Worm (Caenorhabditis elegans) whole organism, L3 larva: ENCODE data around the gene T05G5.5.

ENCODE experiments used
- ZK546.5 ChIP-seq: sonication (generic microtip); optimal IDR thresholded peaks from 2 replicates; lab custom pipeline; 2017; ENCODE audit warnings: missing biosample characterization, missing genetic modification characterization
- ama-1 ChIP-seq: fragments of 150-350 bp; optimal IDR thresholded peaks from 2 replicates; lab custom pipeline; 2018
- ceh-28 ChIP-seq: fragments of 150-350 bp; optimal IDR thresholded peaks from 2 replicates; lab custom pipeline; 2014; ENCODE audit warnings: missing biosample characterization, missing genetic modification reagents, missing genetic modification characterization
- ceh-82 ChIP-seq: fragments of 150-350 bp; optimal IDR thresholded peaks from 2 replicates; lab custom pipeline; 2014; ENCODE audit warnings: missing biosample characterization, missing genetic modification characterization
- ceh-9 ChIP-seq: sonication (generic microtip); optimal IDR thresholded peaks from 2 replicates; lab custom pipeline; 2018; ENCODE audit warnings: missing biosample characterization, missing genetic modification characterization
- daf-12 ChIP-seq: fragments of 150-350 bp; optimal IDR thresholded peaks from 2 replicates; lab custom pipeline; 2014; ENCODE audit warnings: missing biosample characterization, missing genetic modification reagents, missing genetic modification characterization
- elt-1 ChIP-seq: fragments of 150-350 bp; optimal IDR thresholded peaks from 2 replicates; lab custom pipeline; 2014; ENCODE audit warnings: missing biosample characterization, missing genetic modification characterization
- elt-2 ChIP-seq: sonication (generic microtip); optimal IDR thresholded peaks from 2 replicates; lab custom pipeline; 2016; ENCODE audit warnings: missing genetic modification reagents, mild to moderate bottlenecking, missing genetic modification characterization, missing compliant biosample characterization
- elt-3 ChIP-seq, 3 experiments: fragments of 150-350 bp in 1 of 3; sonication (generic microtip) in 2 of 3; optimal IDR thresholded peaks; 2 replicates in 2 of 3; 4 replicates in 1 of 3; lab custom pipeline; 2014 to 2017; ENCODE audit warnings: missing biosample characterization in 3 of 3, missing genetic modification characterization in 3 of 3
- eor-1 ChIP-seq, 2 experiments: fragments of 150-350 bp; optimal IDR thresholded peaks; 2 replicates each; lab custom pipeline; 2014 to 2018; ENCODE audit warnings: missing biosample characterization in 2 of 2, missing genetic modification characterization in 2 of 2
- fkh-10 ChIP-seq: sonication (generic microtip); optimal IDR thresholded peaks from 2 replicates; lab custom pipeline; 2017; ENCODE audit warnings: missing biosample characterization, missing genetic modification reagents, missing genetic modification characterization
- fkh-2 ChIP-seq: fragments of 150-350 bp; optimal IDR thresholded peaks from 2 replicates; lab custom pipeline; 2014; ENCODE audit warnings: missing biosample characterization, missing genetic modification reagents, missing genetic modification characterization
- hmg-11 ChIP-seq: sonication (generic microtip); optimal IDR thresholded peaks from 2 replicates; lab custom pipeline; 2016; ENCODE audit warnings: missing genetic modification characterization, missing compliant biosample characterization
- jun-1 ChIP-seq: fragments of 150-350 bp; optimal IDR thresholded peaks from 2 replicates; lab custom pipeline; 2014; ENCODE audit warnings: missing biosample characterization, missing genetic modification reagents, missing genetic modification characterization
- lin-15B ChIP-seq: fragments of 150-350 bp; optimal IDR thresholded peaks from 2 replicates; lab custom pipeline; 2014; ENCODE audit warnings: missing biosample characterization, missing genetic modification characterization
- lin-39 ChIP-seq: fragments of 150-350 bp; optimal IDR thresholded peaks from 2 replicates; lab custom pipeline; 2018; ENCODE audit warnings: missing biosample characterization, missing genetic modification reagents, missing genetic modification characterization
- lsy-12 ChIP-seq: sonication (generic microtip); optimal IDR thresholded peaks from 2 replicates; lab custom pipeline; 2016; ENCODE audit warnings: mild to moderate bottlenecking, missing genetic modification characterization, missing compliant biosample characterization
- mdl-1 ChIP-seq: fragments of 150-350 bp; optimal IDR thresholded peaks from 2 replicates; lab custom pipeline; 2014; ENCODE audit warnings: missing biosample characterization, missing genetic modification characterization
- mml-1 ChIP-seq: fragments of 150-350 bp; sonication (generic microtip); optimal IDR thresholded peaks from 3 replicates; lab custom pipeline; 2014; ENCODE audit warnings: missing biosample characterization, missing genetic modification characterization
- nfya-1 ChIP-seq: sonication (generic microtip); optimal IDR thresholded peaks from 2 replicates; lab custom pipeline; 2017; ENCODE audit warnings: missing genetic modification characterization, mild to moderate bottlenecking, missing compliant biosample characterization, antibody characterized with exemption, moderate library complexity; ENCODE audit not compliant: insufficient read depth
- nhr-11 ChIP-seq: fragments of 150-350 bp; optimal IDR thresholded peaks from 2 replicates; lab custom pipeline; 2014; ENCODE audit warnings: missing biosample characterization, missing genetic modification characterization
- nhr-12 ChIP-seq: fragments of 150-350 bp; optimal IDR thresholded peaks from 2 replicates; lab custom pipeline; 2014; ENCODE audit warnings: missing biosample characterization, missing genetic modification characterization
- nhr-23 ChIP-seq: fragments of 150-350 bp; optimal IDR thresholded peaks from 2 replicates; lab custom pipeline; 2014; ENCODE audit warnings: missing biosample characterization, missing genetic modification reagents, missing genetic modification characterization
- nhr-237 ChIP-seq: fragments of 150-350 bp; optimal IDR thresholded peaks from 2 replicates; lab custom pipeline; 2014; ENCODE audit warnings: missing biosample characterization, missing genetic modification characterization
- nhr-25 ChIP-seq: sonication (generic microtip); optimal IDR thresholded peaks from 2 replicates; lab custom pipeline; 2017; ENCODE audit warnings: missing biosample characterization, missing genetic modification characterization
- nhr-28 ChIP-seq: fragments of 150-350 bp; optimal IDR thresholded peaks from 2 replicates; lab custom pipeline; 2014; ENCODE audit warnings: missing biosample characterization, missing genetic modification characterization
- nhr-43 ChIP-seq: sonication (generic microtip); optimal IDR thresholded peaks from 2 replicates; lab custom pipeline; 2016; ENCODE audit warnings: mild to moderate bottlenecking, missing genetic modification characterization, missing compliant biosample characterization; ENCODE audit not compliant: poor library complexity, severe bottlenecking
- nhr-77 ChIP-seq: fragments of 150-350 bp; optimal IDR thresholded peaks from 2 replicates; lab custom pipeline; 2014; ENCODE audit warnings: missing biosample characterization, missing genetic modification characterization
- pha-4 ChIP-seq: fragments of 150-350 bp; optimal IDR thresholded peaks from 2 replicates; lab custom pipeline; 2014; ENCODE audit warnings: missing biosample characterization, missing genetic modification reagents, missing genetic modification characterization
- pqm-1 ChIP-seq: fragments of 150-350 bp; optimal IDR thresholded peaks from 2 replicates; lab custom pipeline; 2017; ENCODE audit warnings: missing biosample characterization, missing genetic modification characterization, inconsistent platforms
- sea-2 ChIP-seq: fragments of 150-350 bp; sonication (generic microtip); optimal IDR thresholded peaks from 4 replicates; lab custom pipeline; 2014; ENCODE audit warnings: missing biosample characterization, missing genetic modification reagents, missing genetic modification characterization
- unc-39 ChIP-seq: sonication (generic microtip); optimal IDR thresholded peaks from 4 replicates; lab custom pipeline; 2017; ENCODE audit warnings: missing biosample characterization, missing genetic modification characterization
- unc-62 ChIP-seq: fragments of 150-350 bp; sonication (generic microtip); optimal IDR thresholded peaks from 4 replicates; lab custom pipeline; 2014; ENCODE audit warnings: missing biosample characterization, missing genetic modification reagents, missing genetic modification characterization
- zag-1 ChIP-seq: fragments of 150-350 bp; optimal IDR thresholded peaks from 2 replicates; lab custom pipeline; 2014; ENCODE audit warnings: missing biosample characterization, missing genetic modification characterization
- ztf-11 ChIP-seq: fragments of 150-350 bp; optimal IDR thresholded peaks from 2 replicates; lab custom pipeline; 2014; ENCODE audit warnings: missing biosample characterization, missing genetic modification characterization
- ztf-4 ChIP-seq: fragments of 150-350 bp; optimal IDR thresholded peaks from 2 replicates; lab custom pipeline; 2014; ENCODE audit warnings: missing biosample characterization, missing genetic modification characterization

Gene T05G5.5

DNA sequence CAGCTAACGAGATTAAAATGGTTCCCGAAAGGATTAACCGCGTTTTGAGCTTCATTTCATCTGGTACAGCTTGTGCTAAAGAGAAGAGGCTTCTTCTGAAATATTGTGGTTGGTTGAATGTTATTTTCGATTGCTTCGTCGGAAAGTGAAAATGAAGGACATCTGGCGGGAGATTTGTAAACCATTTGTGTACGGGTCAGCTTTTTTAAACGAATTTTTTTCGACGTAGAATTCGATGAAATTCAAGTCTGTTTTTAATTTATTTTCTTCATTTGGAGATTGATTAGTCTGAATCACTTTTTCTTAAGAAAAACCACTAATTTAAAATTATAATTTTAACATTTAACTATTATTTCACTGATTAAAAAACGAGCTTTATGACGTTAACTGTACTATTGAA is 29.0 kb upstream of the T05G5.5 start, which contains the start of gene sqv-3:
sqv-3 (minus strand) TSS at position 101 of the 400 bp plus-strand sequence.
- TF ChIP-seq nhr-237 (tag; lab: Kevin White, UChicago), result no peak
- no peak for TF ChIP-seq nhr-25 (tag; lab: Kevin White, UChicago)
- TF ChIP-seq nhr-12, result no peak

DNA sequence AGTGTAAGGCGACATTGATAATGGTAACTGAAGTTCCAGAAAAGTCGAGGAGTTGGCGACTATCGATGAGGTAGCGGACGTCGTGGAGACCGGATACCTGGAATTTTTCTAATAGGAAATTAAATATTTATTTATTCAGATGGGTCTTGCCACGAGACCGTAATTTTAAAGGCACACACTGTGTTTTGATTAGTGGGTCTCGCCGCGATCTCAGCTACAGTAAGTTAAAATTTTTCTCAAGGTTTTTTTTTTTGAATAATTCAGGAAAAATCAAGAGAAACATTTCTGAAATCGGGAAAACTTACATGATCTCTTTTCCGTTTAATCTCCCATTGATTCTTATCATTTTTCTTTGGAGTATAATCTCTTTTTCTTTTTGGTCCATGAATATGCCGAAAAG is 27.8 kb upstream of the T05G5.5 start:
- TF ChIP-seq elt-1 (tag; lab: Kevin White, UChicago) (no peak), mdl-1 (tag; lab: Kevin White, UChicago) (no peak), nhr-43 (tag; lab: Kevin White, UChicago) (no peak), unc-39 (tag; lab: Kevin White, UChicago) (no peak), nhr-237 (tag; lab: Kevin White, UChicago) (no peak), daf-12 (tag; lab: Kevin White, UChicago) (no peak), pha-4 (tag; lab: Kevin White, UChicago) (no peak), zag-1 (tag; lab: Kevin White, UChicago) (no peak), ztf-4 (tag; lab: Kevin White, UChicago) (no peak), ceh-82 (tag; lab: Kevin White, UChicago) (no peak), hmg-11 (tag; lab: Kevin White, UChicago) (no peak), elt-3 (tag; optimal IDR thresholded peaks at IDR 0.05; lab: Kevin White, UChicago) (no peak), ceh-28 (tag; lab: Kevin White, UChicago) (no peak), ZK546.5 (no peak), unc-62 (no peak), sea-2 (GFP tag; lab: Kevin White, UChicago) (no peak), fkh-10 (no peak)
- TF ChIP-seq, all 47 proteins: peak for 0

DNA sequence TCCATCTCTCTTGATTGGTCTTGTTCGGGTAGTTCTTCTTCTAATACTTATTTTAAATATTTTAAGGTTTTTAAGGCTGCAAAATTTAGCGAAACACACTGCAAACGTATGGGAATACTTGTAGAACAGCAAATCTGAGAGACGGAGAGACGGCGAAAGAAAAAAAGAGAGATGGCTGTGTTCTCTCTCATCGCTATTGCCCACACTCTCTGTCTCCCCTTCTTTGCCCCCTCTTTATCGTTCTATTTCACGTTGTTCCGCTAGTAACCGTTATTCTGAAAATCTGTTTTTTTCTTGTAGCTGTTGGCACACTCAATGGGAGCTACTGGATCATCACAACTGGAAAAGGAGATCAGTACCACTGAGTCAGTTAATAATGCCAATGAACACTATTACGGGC is 25.1 kb upstream of the T05G5.5 start, which contains the start of gene usp-46:
usp-46 (plus strand) TSS at position 301 of the 400 bp plus-strand sequence.
- no peak for TF ChIP-seq nhr-237 (tag; lab: Kevin White, UChicago)
- no peak for TF ChIP-seq mml-1
- TF ChIP-seq ceh-82 (tag; lab: Kevin White, UChicago), result no peak
- TF ChIP-seq ama-1 (lab: Kevin White, UChicago), result no peak
- no peak for TF ChIP-seq nhr-28
- no peak for TF ChIP-seq pqm-1 (tag; lab: Kevin White, UChicago)
- no peak for TF ChIP-seq ceh-9
- TF ChIP-seq nhr-25 (tag; lab: Kevin White, UChicago), result no peak
- no peak for TF ChIP-seq elt-3 (tag; optimal IDR thresholded peaks at IDR 0.05; lab: Kevin White, UChicago)
- TF ChIP-seq ztf-4 (tag; lab: Kevin White, UChicago), result no peak
- TF ChIP-seq nhr-23 (tag; lab: Kevin White, UChicago), result no peak
- TF ChIP-seq nhr-77 (tag; lab: Kevin White, UChicago), result no peak
- TF ChIP-seq eor-1 (tag; optimal IDR thresholded peaks at IDR 0.05; lab: Kevin White, UChicago), result no peak
- TF ChIP-seq nhr-11 (tag; lab: Kevin White, UChicago), result no peak
- TF ChIP-seq nhr-12, result no peak
- peak; percentile 29 for TF ChIP-seq nfya-1 (tag; lab: Kevin White, UChicago)
- no peak for TF ChIP-seq lsy-12 (tag; lab: Kevin White, UChicago)
- TF ChIP-seq unc-39 (tag; lab: Kevin White, UChicago), result no peak
- no peak for TF ChIP-seq jun-1 (tag; lab: Kevin White, UChicago)
- TF ChIP-seq elt-2 (tag; lab: Kevin White, UChicago), result peak; percentile 20
- TF ChIP-seq ztf-11 (tag; lab: Kevin White, UChicago), result no peak
- no peak for TF ChIP-seq daf-12 (tag; lab: Kevin White, UChicago)
- TF ChIP-seq lin-39 (tag; lab: Kevin White, UChicago), result peak; percentile 10
- TF ChIP-seq ZK546.5, result no peak
- TF ChIP-seq hmg-11 (tag; lab: Kevin White, UChicago), result peak; percentile 43
- TF ChIP-seq fkh-2 (tag; lab: Kevin White, UChicago), result no peak

DNA sequence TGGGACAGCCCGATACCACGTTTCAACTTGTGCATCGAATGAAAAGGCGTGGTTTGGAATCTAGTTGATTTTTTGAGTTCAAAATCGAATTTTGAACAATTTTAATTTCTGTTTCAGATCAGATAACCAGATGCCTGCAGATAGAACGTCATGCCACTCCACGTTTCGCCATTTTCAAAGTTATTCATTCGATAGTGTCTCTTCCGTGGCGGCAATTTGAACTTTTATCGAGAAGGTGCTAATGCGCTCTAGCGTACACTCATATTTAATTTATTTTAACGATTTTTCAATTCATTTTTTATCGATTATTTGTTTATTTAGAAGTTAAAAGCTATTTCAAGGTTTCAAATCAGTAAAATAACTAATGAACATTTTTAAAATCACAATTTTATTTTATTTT is 24.7 kb upstream of the T05G5.5 start:
- TF ChIP-seq lin-15B (tag; lab: Kevin White, UChicago), result peak; percentile 18
- TF ChIP-seq unc-39 (tag; lab: Kevin White, UChicago), result no peak
